Worm (Caenorhabditis elegans) whole organism, L3 larva: ENCODE results near the gene nhr-268.

Experiments used
- R02D3.7 ChIP-seq: fragments of 150-350 bp; optimal IDR thresholded peaks from 2 replicates; lab custom pipeline; 2014; ENCODE audit warnings: missing biosample characterization, missing genetic modification characterization
- ZK546.5 ChIP-seq: sonication (generic microtip); optimal IDR thresholded peaks from 2 replicates; lab custom pipeline; 2017; ENCODE audit warnings: missing biosample characterization, missing genetic modification characterization
- aly-2 ChIP-seq: fragments of 150-350 bp; optimal IDR thresholded peaks from 2 replicates; lab custom pipeline; 2014; ENCODE audit warnings: missing biosample characterization, missing genetic modification characterization
- ama-1 ChIP-seq: fragments of 150-350 bp; optimal IDR thresholded peaks from 2 replicates; lab custom pipeline; 2018
- ceh-16 ChIP-seq: sonication (generic microtip); optimal IDR thresholded peaks from 2 replicates; lab custom pipeline; 2017; ENCODE audit warnings: missing biosample characterization, missing genetic modification characterization
- ceh-9 ChIP-seq: sonication (generic microtip); optimal IDR thresholded peaks from 2 replicates; lab custom pipeline; 2018; ENCODE audit warnings: missing biosample characterization, missing genetic modification characterization
- daf-12 ChIP-seq: fragments of 150-350 bp; optimal IDR thresholded peaks from 2 replicates; lab custom pipeline; 2014; ENCODE audit warnings: missing biosample characterization, missing genetic modification reagents, missing genetic modification characterization
- egl-27 ChIP-seq: sonication (generic microtip); optimal IDR thresholded peaks from 4 replicates; lab custom pipeline; 2017; ENCODE audit warnings: missing biosample characterization, missing genetic modification reagents, missing genetic modification characterization
- egl-5 ChIP-seq: fragments of 150-350 bp; optimal IDR thresholded peaks from 2 replicates; lab custom pipeline; 2017; ENCODE audit warnings: missing biosample characterization, missing genetic modification reagents, missing genetic modification characterization, inconsistent platforms
- elt-1 ChIP-seq: fragments of 150-350 bp; optimal IDR thresholded peaks from 2 replicates; lab custom pipeline; 2014; ENCODE audit warnings: missing biosample characterization, missing genetic modification characterization
- elt-2 ChIP-seq: sonication (generic microtip); optimal IDR thresholded peaks from 2 replicates; lab custom pipeline; 2016; ENCODE audit warnings: missing genetic modification reagents, mild to moderate bottlenecking, missing genetic modification characterization, missing compliant biosample characterization
- elt-3 ChIP-seq, 3 experiments: fragments of 150-350 bp in 1 of 3; sonication (generic microtip) in 2 of 3; optimal IDR thresholded peaks; 2 replicates in 2 of 3; 4 replicates in 1 of 3; lab custom pipeline; 2014 to 2017; ENCODE audit warnings: missing biosample characterization in 3 of 3, missing genetic modification characterization in 3 of 3
- eor-1 ChIP-seq, 2 experiments: fragments of 150-350 bp; optimal IDR thresholded peaks; 2 replicates each; lab custom pipeline; 2014 to 2018; ENCODE audit warnings: missing biosample characterization in 2 of 2, missing genetic modification characterization in 2 of 2
- fkh-10 ChIP-seq: sonication (generic microtip); optimal IDR thresholded peaks from 2 replicates; lab custom pipeline; 2017; ENCODE audit warnings: missing biosample characterization, missing genetic modification reagents, missing genetic modification characterization
- fkh-2 ChIP-seq: fragments of 150-350 bp; optimal IDR thresholded peaks from 2 replicates; lab custom pipeline; 2014; ENCODE audit warnings: missing biosample characterization, missing genetic modification reagents, missing genetic modification characterization
- fos-1 ChIP-seq: fragments of 150-350 bp; optimal IDR thresholded peaks from 2 replicates; lab custom pipeline; 2014; ENCODE audit warnings: missing biosample characterization, missing genetic modification characterization
- jun-1 ChIP-seq: fragments of 150-350 bp; optimal IDR thresholded peaks from 2 replicates; lab custom pipeline; 2014; ENCODE audit warnings: missing biosample characterization, missing genetic modification reagents, missing genetic modification characterization
- lin-15B ChIP-seq: fragments of 150-350 bp; optimal IDR thresholded peaks from 2 replicates; lab custom pipeline; 2014; ENCODE audit warnings: missing biosample characterization, missing genetic modification characterization
- lin-39 ChIP-seq: fragments of 150-350 bp; optimal IDR thresholded peaks from 2 replicates; lab custom pipeline; 2018; ENCODE audit warnings: missing biosample characterization, missing genetic modification reagents, missing genetic modification characterization
- lsy-12 ChIP-seq: sonication (generic microtip); optimal IDR thresholded peaks from 2 replicates; lab custom pipeline; 2016; ENCODE audit warnings: mild to moderate bottlenecking, missing genetic modification characterization, missing compliant biosample characterization
- mdl-1 ChIP-seq: fragments of 150-350 bp; optimal IDR thresholded peaks from 2 replicates; lab custom pipeline; 2014; ENCODE audit warnings: missing biosample characterization, missing genetic modification characterization
- nhr-11 ChIP-seq: fragments of 150-350 bp; optimal IDR thresholded peaks from 2 replicates; lab custom pipeline; 2014; ENCODE audit warnings: missing biosample characterization, missing genetic modification characterization
- nhr-12 ChIP-seq: fragments of 150-350 bp; optimal IDR thresholded peaks from 2 replicates; lab custom pipeline; 2014; ENCODE audit warnings: missing biosample characterization, missing genetic modification characterization
- nhr-23 ChIP-seq: fragments of 150-350 bp; optimal IDR thresholded peaks from 2 replicates; lab custom pipeline; 2014; ENCODE audit warnings: missing biosample characterization, missing genetic modification reagents, missing genetic modification characterization
- nhr-237 ChIP-seq: fragments of 150-350 bp; optimal IDR thresholded peaks from 2 replicates; lab custom pipeline; 2014; ENCODE audit warnings: missing biosample characterization, missing genetic modification characterization
- nhr-25 ChIP-seq: sonication (generic microtip); optimal IDR thresholded peaks from 2 replicates; lab custom pipeline; 2017; ENCODE audit warnings: missing biosample characterization, missing genetic modification characterization
- nhr-28 ChIP-seq: fragments of 150-350 bp; optimal IDR thresholded peaks from 2 replicates; lab custom pipeline; 2014; ENCODE audit warnings: missing biosample characterization, missing genetic modification characterization
- nhr-43 ChIP-seq: sonication (generic microtip); optimal IDR thresholded peaks from 2 replicates; lab custom pipeline; 2016; ENCODE audit warnings: mild to moderate bottlenecking, missing genetic modification characterization, missing compliant biosample characterization; ENCODE audit not compliant: poor library complexity, severe bottlenecking
- pha-4 ChIP-seq: fragments of 150-350 bp; optimal IDR thresholded peaks from 2 replicates; lab custom pipeline; 2014; ENCODE audit warnings: missing biosample characterization, missing genetic modification reagents, missing genetic modification characterization
- sea-2 ChIP-seq: fragments of 150-350 bp; sonication (generic microtip); optimal IDR thresholded peaks from 4 replicates; lab custom pipeline; 2014; ENCODE audit warnings: missing biosample characterization, missing genetic modification reagents, missing genetic modification characterization
- snpc-4 ChIP-seq: fragments of 150-350 bp; optimal IDR thresholded peaks from 2 replicates; lab custom pipeline; 2014; ENCODE audit warnings: missing biosample characterization, missing genetic modification characterization
- unc-62 ChIP-seq: fragments of 150-350 bp; sonication (generic microtip); optimal IDR thresholded peaks from 4 replicates; lab custom pipeline; 2014; ENCODE audit warnings: missing biosample characterization, missing genetic modification reagents, missing genetic modification characterization
- ztf-11 ChIP-seq: fragments of 150-350 bp; optimal IDR thresholded peaks from 2 replicates; lab custom pipeline; 2014; ENCODE audit warnings: missing biosample characterization, missing genetic modification characterization
- ztf-4 ChIP-seq: fragments of 150-350 bp; optimal IDR thresholded peaks from 2 replicates; lab custom pipeline; 2014; ENCODE audit warnings: missing biosample characterization, missing genetic modification characterization

Gene nhr-268

ce11 chrV:15652147-15652546, 37.9 kb upstream of the nhr-268 start:
- TF ChIP-seq aly-2 (tag; lab: Kevin White, UChicago) (no peak), daf-12 (no peak), elt-2 (tag; lab: Kevin White, UChicago) (no peak), eor-1 (tag; optimal IDR thresholded peaks at IDR 0.05; lab: Kevin White, UChicago) (no peak), nhr-23 (tag; lab: Kevin White, UChicago) (no peak), nhr-12 (tag; lab: Kevin White, UChicago) (no peak), unc-62 (GFP tag; lab: Kevin White, UChicago) (no peak), snpc-4 (tag; lab: Kevin White, UChicago) (no peak), nhr-43 (tag; lab: Kevin White, UChicago) (no peak), ztf-4 (tag; lab: Kevin White, UChicago) (no peak), elt-3 (tag; optimal IDR thresholded peaks at IDR 0.05; lab: Kevin White, UChicago) (no peak), fos-1 (tag; lab: Kevin White, UChicago) (no peak), ceh-9 (no peak), lin-39 (tag; lab: Kevin White, UChicago) (no peak), elt-1 (tag; lab: Kevin White, UChicago) (no peak)

ce11 chrV:15654124-15654523, 35.9 kb upstream of the nhr-268 start, which contains the start of gene F53E4.2:
Gene F53E4.2 (plus strand): TSS chrV:15654424.
- TF ChIP-seq lin-39 (tag; lab: Kevin White, UChicago) (no peak), ceh-16 (no peak), lin-15B (no peak), daf-12 (no peak), nhr-25 (tag; lab: Kevin White, UChicago) (no peak)

DNA sequence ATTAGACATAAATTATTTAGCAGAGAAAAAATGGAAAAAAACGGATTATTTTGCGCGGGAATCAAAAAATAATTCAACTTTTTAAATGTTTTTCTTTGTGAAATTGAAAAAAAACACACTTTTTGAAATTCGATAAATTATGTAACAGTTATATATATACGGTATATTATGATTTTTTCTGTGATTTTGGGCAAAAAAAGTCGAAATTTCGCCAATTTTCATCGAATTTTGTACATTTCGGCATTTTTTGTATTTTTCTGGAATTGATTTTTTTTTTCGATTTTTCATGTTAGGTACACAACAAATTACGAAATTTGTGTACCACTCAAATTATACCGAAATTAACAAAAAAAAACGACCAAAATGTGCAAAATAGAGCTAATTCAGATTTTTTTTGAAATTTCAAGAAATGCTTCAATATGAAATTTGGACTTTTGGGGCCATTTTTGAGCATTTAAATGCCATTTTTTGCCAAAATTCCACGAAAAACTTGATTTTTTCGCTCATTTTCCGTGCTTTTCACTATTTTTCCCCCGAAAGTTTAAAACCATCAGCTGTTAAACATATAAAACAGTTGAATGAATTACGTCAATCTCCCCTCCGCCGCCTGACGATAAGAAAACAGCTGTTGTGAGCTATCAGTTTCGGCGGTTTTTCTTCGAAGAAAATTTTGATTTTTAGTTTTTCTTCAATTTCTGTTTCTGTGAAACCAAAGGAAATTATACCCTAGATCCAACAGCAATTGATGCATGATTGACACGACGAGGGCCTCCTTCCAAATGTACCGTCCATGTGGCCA, 31.6 kb upstream of the nhr-268 start:
- TF ChIP-seq egl-5, result peak; percentile 1
- TF ChIP-seq lin-39 (tag; lab: Kevin White, UChicago), result no peak
- TF ChIP-seq elt-2 (tag; lab: Kevin White, UChicago), result peak; percentile 16

- TF ChIP-seq elt-1 (tag; lab: Kevin White, UChicago) (peak; percentile 98), lin-15B (no peak), egl-5 (no peak), R02D3.7 (no peak), snpc-4 (tag; lab: Kevin White, UChicago) (no peak), ama-1 (lab: Kevin White, UChicago) (no peak), jun-1 (tag; lab: Kevin White, UChicago) (no peak), fkh-2 (no peak), pha-4 (tag; lab: Kevin White, UChicago) (no peak), lsy-12 (tag; lab: Kevin White, UChicago) (no peak), ZK546.5 (tag; lab: Kevin White, UChicago) (no peak), nhr-237 (tag; lab: Kevin White, UChicago) (no peak), mdl-1 (no peak), ztf-11 (tag; lab: Kevin White, UChicago) (no peak), sea-2 (GFP tag; lab: Kevin White, UChicago) (no peak), egl-27 (tag; lab: Kevin White, UChicago) (no peak), elt-2 (tag; lab: Kevin White, UChicago) (no peak), nhr-23 (tag; lab: Kevin White, UChicago) (peak; percentile 79), fkh-10 (GFP tag; lab: Kevin White, UChicago) (no peak), nhr-25 (tag; lab: Kevin White, UChicago) (peak; percentile 99), nhr-43 (tag; lab: Kevin White, UChicago) (no peak), ztf-4 (tag; lab: Kevin White, UChicago) (no peak), nhr-11 (no peak), fos-1 (tag; lab: Kevin White, UChicago) (no peak), nhr-28 (no peak)
- TF ChIP-seq, all 47 proteins: peak for 3
Observed at ce11 chrV:15661003-15661402, 29.0 kb upstream of the nhr-268 start.
